Fruit fly (Drosophila melanogaster) whole organism: ENCODE measurements around the gene mRpL22.

ENCODE experiments used
- CG8478 ChIP-seq: fragments of >200 bp; optimal IDR thresholded peaks from 2 replicates; lab custom pipeline; 2018; ENCODE audit warnings: inconsistent platforms
- EcR ChIP-seq, 2 experiments: fragments of >200 bp; optimal IDR thresholded peaks; 2 replicates each; lab custom pipeline; 2017; ENCODE audit warnings: missing biosample characterization in 2 of 2, missing genetic modification characterization in 2 of 2, missing genetic modification reagents in 2 of 2
- pan ChIP-seq: fragments of >200 bp; optimal IDR thresholded peaks from 2 replicates; lab custom pipeline; 2017
- psq ChIP-seq: fragments of >200 bp; optimal IDR thresholded peaks from 2 replicates; lab custom pipeline; 2017
- usp ChIP-seq: fragments of >200 bp; optimal IDR thresholded peaks from 2 replicates; lab custom pipeline; 2017; ENCODE audit warnings: missing biosample characterization, missing genetic modification characterization, mixed read lengths

dm6 chrX:16753066-16753465 lies 30.7 kb upstream of the mRpL22 start:
- no peak for TF ChIP-seq EcR (GFP tag; optimal IDR thresholded peaks at IDR 0.05; lab: Kevin White, UChicago)
- TF ChIP-seq psq (lab: Kevin White, UChicago): no peak
- no peak for TF ChIP-seq usp (GFP tag; lab: Kevin White, UChicago)
- TF ChIP-seq pan: no peak
- no peak for TF ChIP-seq CG8478 (lab: Kevin White, UChicago)
